Worm (Caenorhabditis elegans) whole organism, late embryonic: ENCODE measurements around the gene ZK643.6.
A peak's percentile ranks its signal among the peaks of the same experiment; 100 is the strongest.

ENCODE experiments used
- C08G9.2 ChIP-seq: sonication (generic microtip); optimal IDR thresholded peaks from 2 replicates; lab custom pipeline; 2016; ENCODE audit warnings: mild to moderate bottlenecking, missing genetic modification characterization, moderate library complexity, missing compliant biosample characterization
- C38D4.7 ChIP-seq: fragments of 200-800 bp; sonication (Bioruptor generic); optimal IDR thresholded peaks from 2 replicates; lab custom pipeline; 2018; ENCODE audit warnings: mild to moderate bottlenecking, missing genetic modification characterization, moderate library complexity, missing compliant biosample characterization
- F13H6.1 ChIP-seq: sonication (generic microtip); optimal IDR thresholded peaks from 2 replicates; lab custom pipeline; 2016; ENCODE audit warnings: missing genetic modification characterization, missing compliant biosample characterization
- T23F11.4 ChIP-seq: fragments of 200-800 bp; sonication (Bioruptor generic); optimal IDR thresholded peaks from 2 replicates; lab custom pipeline; 2018; ENCODE audit warnings: mild to moderate bottlenecking, missing genetic modification characterization, missing compliant biosample characterization
- Y22D7AL.16 ChIP-seq: sonication (generic microtip); optimal IDR thresholded peaks from 2 replicates; lab custom pipeline; 2016; ENCODE audit warnings: missing genetic modification characterization, missing compliant biosample characterization
- ama-1 ChIP-seq: fragments of 150-350 bp; optimal IDR thresholded peaks from 2 replicates; lab custom pipeline; 2014
- ceh-14 ChIP-seq: sonication (generic microtip); optimal IDR thresholded peaks from 2 replicates; lab custom pipeline; 2016; ENCODE audit warnings: missing genotype, missing genetic modification characterization, missing compliant biosample characterization
- ceh-18 ChIP-seq: sonication (generic microtip); optimal IDR thresholded peaks from 2 replicates; lab custom pipeline; 2016; ENCODE audit warnings: missing genetic modification characterization, missing compliant biosample characterization
- ceh-19 ChIP-seq: fragments of 200-800 bp; sonication (Bioruptor generic); optimal IDR thresholded peaks from 2 replicates; lab custom pipeline; 2018; ENCODE audit warnings: mild to moderate bottlenecking, missing genetic modification characterization, missing compliant biosample characterization
- ceh-22 ChIP-seq: sonication (generic microtip); optimal IDR thresholded peaks from 2 replicates; lab custom pipeline; 2017; ENCODE audit warnings: missing biosample characterization, missing genetic modification characterization
- ceh-30 ChIP-seq: fragments of 150-350 bp; optimal IDR thresholded peaks from 2 replicates; lab custom pipeline; 2014; ENCODE audit warnings: missing biosample characterization, missing genetic modification characterization
- ceh-31 ChIP-seq: sonication (generic microtip); optimal IDR thresholded peaks from 2 replicates; lab custom pipeline; 2016; ENCODE audit warnings: missing genetic modification characterization, missing compliant biosample characterization
- ceh-34 ChIP-seq: sonication (generic microtip); optimal IDR thresholded peaks from 2 replicates; lab custom pipeline; 2016; ENCODE audit warnings: mild to moderate bottlenecking, missing genetic modification characterization, missing compliant biosample characterization
- ceh-45 ChIP-seq: fragments of 200-800 bp; sonication (Bioruptor generic); IDR thresholded peaks from 2 replicates; pipeline ENCODE4 v1.3.6; 2022; ENCODE audit warnings: missing genetic modification reagents, missing genetic modification characterization, missing compliant biosample characterization
- ceh-48 ChIP-seq: sonication (generic microtip); optimal IDR thresholded peaks from 2 replicates; lab custom pipeline; 2016; ENCODE audit warnings: missing genetic modification characterization, inconsistent platforms, missing compliant biosample characterization
- ceh-6 ChIP-seq: fragments of 200-800 bp; sonication (Bioruptor generic); optimal IDR thresholded peaks from 2 replicates; lab custom pipeline; 2018; ENCODE audit warnings: mild to moderate bottlenecking, missing genetic modification characterization, missing compliant biosample characterization
- ceh-9 ChIP-seq: sonication (generic microtip); optimal IDR thresholded peaks from 2 replicates; lab custom pipeline; 2016; ENCODE audit warnings: mild to moderate bottlenecking, missing genetic modification characterization, inconsistent platforms, missing compliant biosample characterization
- che-1 ChIP-seq: sonication (generic microtip); optimal IDR thresholded peaks from 2 replicates; lab custom pipeline; 2016; ENCODE audit warnings: mild to moderate bottlenecking, missing genetic modification characterization, missing compliant biosample characterization
- elt-2 ChIP-seq: sonication (generic microtip); optimal IDR thresholded peaks from 2 replicates; lab custom pipeline; 2016; ENCODE audit warnings: missing genetic modification reagents, missing genetic modification characterization, missing compliant biosample characterization
- elt-4 ChIP-seq: sonication (generic microtip); optimal IDR thresholded peaks from 2 replicates; lab custom pipeline; 2016; ENCODE audit warnings: missing genetic modification characterization, missing compliant biosample characterization
- ets-4 ChIP-seq: sonication (generic microtip); optimal IDR thresholded peaks from 2 replicates; lab custom pipeline; 2016; ENCODE audit warnings: missing genetic modification characterization, missing compliant biosample characterization
- fax-1 ChIP-seq: sonication (generic microtip); optimal IDR thresholded peaks from 2 replicates; lab custom pipeline; 2016; ENCODE audit warnings: missing genotype, missing genetic modification characterization, missing compliant biosample characterization
- fkh-10 ChIP-seq: fragments of 150-350 bp; optimal IDR thresholded peaks from 2 replicates; lab custom pipeline; 2014; ENCODE audit warnings: missing biosample characterization, missing genetic modification reagents, missing genetic modification characterization
- fkh-6 ChIP-seq: sonication (generic microtip); optimal IDR thresholded peaks from 2 replicates; lab custom pipeline; 2016; ENCODE audit warnings: missing genetic modification characterization, missing compliant biosample characterization
- gmeb-2 ChIP-seq: sonication (generic microtip); optimal IDR thresholded peaks from 2 replicates; lab custom pipeline; 2016; ENCODE audit warnings: missing genetic modification characterization, inconsistent platforms, missing compliant biosample characterization
- hlh-15 ChIP-seq: sonication (generic microtip); optimal IDR thresholded peaks from 2 replicates; lab custom pipeline; 2016; ENCODE audit warnings: missing genetic modification characterization, missing compliant biosample characterization
- hlh-30 ChIP-seq: sonication (generic microtip); optimal IDR thresholded peaks from 2 replicates; lab custom pipeline; 2017; ENCODE audit warnings: antibody characterized with exemption, missing genetic modification characterization, missing compliant biosample characterization; ENCODE audit not compliant: insufficient read depth
- lim-6 ChIP-seq: sonication (generic microtip); optimal IDR thresholded peaks from 2 replicates; lab custom pipeline; 2016; ENCODE audit warnings: missing genetic modification characterization, missing compliant biosample characterization
- lin-11 ChIP-seq: fragments of 200-800 bp; sonication (Bioruptor generic); optimal IDR thresholded peaks from 2 replicates; lab custom pipeline; 2018; ENCODE audit warnings: mild to moderate bottlenecking, missing genetic modification characterization, missing compliant biosample characterization
- madf-2 ChIP-seq: sonication (generic microtip); optimal IDR thresholded peaks from 2 replicates; lab custom pipeline; 2017; ENCODE audit warnings: missing genetic modification characterization, missing compliant biosample characterization
- nhr-232 ChIP-seq: sonication (generic microtip); optimal IDR thresholded peaks from 2 replicates; lab custom pipeline; 2016; ENCODE audit warnings: missing genetic modification characterization, missing compliant biosample characterization
- odd-2 ChIP-seq: sonication (generic microtip); optimal IDR thresholded peaks from 2 replicates; lab custom pipeline; 2017; ENCODE audit warnings: antibody characterized with exemption, mild to moderate bottlenecking, missing genetic modification characterization, missing compliant biosample characterization
- pag-3 ChIP-seq: sonication (generic microtip); optimal IDR thresholded peaks from 2 replicates; lab custom pipeline; 2016; ENCODE audit warnings: missing compliant biosample characterization, missing genetic modification characterization, borderline replicate concordance
- pat-9 ChIP-seq: fragments of 200-800 bp; sonication (Bioruptor generic); optimal IDR thresholded peaks from 2 replicates; lab custom pipeline; 2018; ENCODE audit warnings: mild to moderate bottlenecking, missing genetic modification characterization, moderate library complexity, missing compliant biosample characterization
- pha-2 ChIP-seq: sonication (generic microtip); optimal IDR thresholded peaks from 2 replicates; lab custom pipeline; 2017; ENCODE audit warnings: mild to moderate bottlenecking, missing genetic modification characterization, missing compliant biosample characterization
- pha-4 ChIP-seq: fragments of 150-350 bp; optimal IDR thresholded peaks from 2 replicates; lab custom pipeline; 2018; ENCODE audit warnings: missing biosample characterization, missing genetic modification reagents, missing genetic modification characterization
- pqm-1 ChIP-seq: sonication (generic microtip); optimal IDR thresholded peaks from 2 replicates; lab custom pipeline; 2016; ENCODE audit warnings: missing genetic modification characterization, missing compliant biosample characterization
- pros-1 ChIP-seq: fragments of 150-350 bp; optimal IDR thresholded peaks from 2 replicates; lab custom pipeline; 2014; ENCODE audit warnings: missing biosample characterization, missing genetic modification reagents, missing genetic modification characterization
- ref-2 ChIP-seq: sonication (generic microtip); optimal IDR thresholded peaks from 2 replicates; lab custom pipeline; 2016; ENCODE audit warnings: missing genetic modification characterization, missing compliant biosample characterization
- sdc-2 ChIP-seq: sonication (generic microtip); optimal IDR thresholded peaks from 2 replicates; lab custom pipeline; 2016; ENCODE audit warnings: missing genotype, missing genetic modification characterization, missing compliant biosample characterization
- sox-4 ChIP-seq: sonication (generic microtip); optimal IDR thresholded peaks from 2 replicates; lab custom pipeline; 2017; ENCODE audit warnings: mild to moderate bottlenecking, missing genetic modification characterization, inconsistent platforms, missing compliant biosample characterization
- syd-9 ChIP-seq: sonication (generic microtip); optimal IDR thresholded peaks from 2 replicates; lab custom pipeline; 2016; ENCODE audit warnings: mild to moderate bottlenecking, missing genetic modification characterization, moderate library complexity, missing compliant biosample characterization
- tbx-2 ChIP-seq: sonication (generic microtip); optimal IDR thresholded peaks from 2 replicates; lab custom pipeline; 2016; ENCODE audit warnings: missing genetic modification characterization, missing compliant biosample characterization
- tbx-7 ChIP-seq: sonication (generic microtip); optimal IDR thresholded peaks from 2 replicates; lab custom pipeline; 2016; ENCODE audit warnings: missing genotype, missing genetic modification characterization, missing compliant biosample characterization
- ttx-3 ChIP-seq: sonication (generic microtip); optimal IDR thresholded peaks from 2 replicates; lab custom pipeline; 2016; ENCODE audit warnings: missing genetic modification reagents, missing genetic modification characterization, missing compliant biosample characterization
- unc-42 ChIP-seq: sonication (generic microtip); optimal IDR thresholded peaks from 2 replicates; lab custom pipeline; 2016; ENCODE audit warnings: missing genotype, missing genetic modification characterization, missing compliant biosample characterization
- unc-55 ChIP-seq: sonication (generic microtip); optimal IDR thresholded peaks from 2 replicates; lab custom pipeline; 2017; ENCODE audit warnings: missing biosample characterization, missing genetic modification reagents, missing genetic modification characterization

The ZK643.6 gene

DNA sequence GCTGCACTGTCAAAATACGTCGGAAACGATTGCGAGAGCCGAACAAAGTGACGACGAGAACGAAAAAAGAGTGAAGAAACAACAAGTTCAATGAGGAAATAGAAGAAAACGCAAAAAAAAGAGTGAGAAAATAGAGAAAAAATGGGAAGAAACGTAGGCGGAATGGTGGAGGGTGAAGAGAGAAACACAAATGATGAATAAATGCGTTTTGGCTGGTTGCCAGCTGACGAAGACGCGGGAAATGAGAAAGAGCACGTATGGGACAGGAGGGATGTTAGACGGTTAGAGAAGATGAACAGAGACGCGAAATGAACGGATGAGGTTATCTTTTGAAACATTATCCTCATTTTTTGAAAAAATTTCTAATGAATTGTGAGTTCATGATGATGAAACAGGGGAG, 24.4 kb upstream of the ZK643.6 start (continued):
- TF ChIP-seq tbx-2 (tag; lab: Kevin White, UChicago), result peak; percentile 36
- no peak for TF ChIP-seq fkh-10
- no peak for TF ChIP-seq pros-1 (tag; lab: Kevin White, UChicago)
- TF ChIP-seq elt-2 (tag; lab: Kevin White, UChicago), result no peak
- no peak for TF ChIP-seq ceh-45 (GFP tag; lab: Robert Waterston, UW)
- TF ChIP-seq nhr-232 (tag; lab: Kevin White, UChicago), result no peak
- no peak for TF ChIP-seq ceh-22 (tag; lab: Kevin White, UChicago)
- TF ChIP-seq pha-2 (tag; lab: Kevin White, UChicago), result no peak
- no peak for TF ChIP-seq sox-4 (tag; lab: Kevin White, UChicago)
- peak; percentile 18 for TF ChIP-seq ceh-34 (tag; lab: Kevin White, UChicago)
- no peak for TF ChIP-seq fax-1 (tag; lab: Kevin White, UChicago)
- TF ChIP-seq ceh-18, result peak; percentile 88
- no peak for TF ChIP-seq F13H6.1
- no peak for TF ChIP-seq lin-11
- TF ChIP-seq pag-3 (tag; lab: Kevin White, UChicago), result no peak
- TF ChIP-seq ceh-9 (tag; lab: Kevin White, UChicago), result no peak
- peak; percentile 21 for TF ChIP-seq syd-9
- TF ChIP-seq unc-42, result peak; percentile 85
- no peak for TF ChIP-seq ets-4
- no peak for TF ChIP-seq ttx-3 (tag; lab: Kevin White, UChicago)
- no peak for TF ChIP-seq hlh-30
- peak; percentile 41 for TF ChIP-seq ceh-31 (tag; lab: Kevin White, UChicago)
- TF ChIP-seq hlh-15 (tag; lab: Kevin White, UChicago), result no peak
- TF ChIP-seq C08G9.2 (tag; lab: Kevin White, UChicago), result no peak
- no peak for TF ChIP-seq ceh-14 (tag; lab: Kevin White, UChicago)
- no peak for TF ChIP-seq elt-4
- TF ChIP-seq odd-2 (tag; lab: Kevin White, UChicago), result no peak
- TF ChIP-seq ref-2 (tag; lab: Kevin White, UChicago), result no peak
- TF ChIP-seq Y22D7AL.16 (tag; lab: Kevin White, UChicago), result no peak
- no peak for TF ChIP-seq pat-9 (tag; lab: Kevin White, UChicago)
- TF ChIP-seq fkh-6 (tag; lab: Kevin White, UChicago), result no peak
- no peak for TF ChIP-seq pqm-1 (tag; lab: Kevin White, UChicago)
- no peak for TF ChIP-seq sdc-2 (tag; lab: Kevin White, UChicago)
- TF ChIP-seq che-1 (tag; lab: Kevin White, UChicago), result no peak
- TF ChIP-seq ceh-6 (GFP tag; lab: Kevin White, UChicago), result no peak
- no peak for TF ChIP-seq ceh-30
- TF ChIP-seq pha-4 (tag; lab: Kevin White, UChicago), result no peak
- TF ChIP-seq C38D4.7 (GFP tag; lab: Kevin White, UChicago), result no peak
- TF ChIP-seq madf-2 (tag; lab: Kevin White, UChicago), result no peak
- no peak for TF ChIP-seq T23F11.4 (GFP tag; lab: Kevin White, UChicago)
- TF ChIP-seq lim-6 (tag; lab: Kevin White, UChicago), result no peak
- no peak for TF ChIP-seq ceh-19 (GFP tag; lab: Kevin White, UChicago)
- TF ChIP-seq ceh-48 (tag; lab: Kevin White, UChicago), result no peak
- TF ChIP-seq ama-1 (lab: Kevin White, UChicago), result no peak
- TF ChIP-seq tbx-7 (tag; lab: Kevin White, UChicago), result no peak
- TF ChIP-seq unc-55 (GFP tag; lab: Kevin White, UChicago), result peak; percentile 64
- no peak for TF ChIP-seq gmeb-2 (tag; lab: Kevin White, UChicago)
